Worm (Caenorhabditis elegans) whole organism, midembryonic: ENCODE measurements around the gene C37E2.2.

Source experiments
- T22C8.4 ChIP-seq: fragments of 200-800 bp; sonication (Bioruptor generic); IDR thresholded peaks from 2 replicates; pipeline ENCODE4 v1.3.6; 2022; ENCODE audit warnings: missing genetic modification characterization, missing compliant biosample characterization
- cog-1 ChIP-seq: sonication (generic microtip); optimal IDR thresholded peaks from 2 replicates; lab custom pipeline; 2016; ENCODE audit warnings: missing genetic modification characterization, missing compliant biosample characterization
- ref-1 ChIP-seq: fragments of 200-800 bp; sonication (Bioruptor generic); conservative IDR thresholded peaks from 2 replicates; pipeline ENCODE4 v1.3.6; 2022; ENCODE audit warnings: missing genetic modification reagents, missing genetic modification characterization, missing compliant biosample characterization
- ztf-23 ChIP-seq: fragments of 200-800 bp; sonication (Bioruptor generic); IDR thresholded peaks from 2 replicates; pipeline ENCODE4 v1.3.6; 2022; ENCODE audit warnings: missing genetic modification reagents, missing genetic modification characterization, missing compliant biosample characterization
- ztf-29 ChIP-seq: fragments of 200-800 bp; sonication (Bioruptor generic); IDR thresholded peaks from 2 replicates; pipeline ENCODE4 v1.3.6; 2022; ENCODE audit warnings: missing genetic modification reagents, missing genetic modification characterization, missing compliant biosample characterization

DNA sequence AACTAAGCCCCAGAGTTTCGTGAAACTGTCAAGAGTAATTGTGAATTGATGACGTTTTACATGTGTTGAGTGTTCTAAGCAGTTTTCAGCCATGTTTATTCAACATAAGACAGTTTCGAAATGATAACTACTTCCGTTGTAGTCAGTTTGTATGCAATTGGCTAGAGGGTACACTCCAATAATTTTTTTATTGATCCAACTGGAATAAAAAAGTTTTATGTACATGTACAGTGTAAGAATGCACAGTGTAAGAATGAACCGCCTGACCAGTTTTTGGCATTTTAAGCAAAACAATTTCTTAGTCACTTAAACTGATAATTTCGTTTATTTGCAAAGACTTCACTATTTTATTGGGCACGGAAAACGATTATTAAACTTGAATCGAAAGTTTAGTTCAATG, 37.5 kb downstream of the C37E2.2 start:
- TF ChIP-seq ref-1 (GFP tag; lab: Robert Waterston, UW) (no peak), ztf-29 (GFP tag; lab: Robert Waterston, UW) (no peak), ztf-23 (no peak), T22C8.4 (GFP tag; lab: Robert Waterston, UW) (no peak), cog-1 (tag; lab: Kevin White, UChicago) (no peak)
